Worm (Caenorhabditis elegans) whole organism, early embryonic: ENCODE results near the gene ifd-2.

Source experiments
- B0310.2 ChIP-seq: sonication (generic microtip); optimal IDR thresholded peaks from 2 replicates; lab custom pipeline; 2016; ENCODE audit warnings: mild to moderate bottlenecking, missing genetic modification characterization, missing compliant biosample characterization
- F13C5.2 ChIP-seq: sonication (generic microtip); optimal IDR thresholded peaks from 2 replicates; lab custom pipeline; 2017; ENCODE audit warnings: mild to moderate bottlenecking, missing genetic modification characterization, inconsistent platforms, missing compliant biosample characterization
- aly-1 ChIP-seq: sonication (generic microtip); optimal IDR thresholded peaks from 2 replicates; lab custom pipeline; 2016; ENCODE audit warnings: missing genetic modification characterization, missing compliant biosample characterization
- ama-1 ChIP-seq: fragments of 150-350 bp; optimal IDR thresholded peaks from 2 replicates; lab custom pipeline; 2014
- ceh-36 ChIP-seq: sonication (generic microtip); optimal IDR thresholded peaks from 2 replicates; lab custom pipeline; 2016; ENCODE audit warnings: missing genetic modification characterization, inconsistent platforms, missing compliant biosample characterization
- flt-1 ChIP-seq: fragments of 200-800 bp; sonication (Bioruptor generic); IDR thresholded peaks from 2 replicates; pipeline ENCODE4 v1.3.6; 2022; ENCODE audit warnings: missing genetic modification characterization, missing compliant biosample characterization
- hmg-4 ChIP-seq: fragments of 200-800 bp; sonication (Bioruptor generic); optimal IDR thresholded peaks from 2 replicates; lab custom pipeline; 2018; ENCODE audit warnings: mild to moderate bottlenecking, missing genetic modification characterization, missing compliant biosample characterization
- pes-1 ChIP-seq: fragments of 200-800 bp; sonication (Bioruptor generic); IDR thresholded peaks from 2 replicates; pipeline ENCODE4 v1.3.6; 2022; ENCODE audit warnings: missing genetic modification reagents, missing genetic modification characterization, missing compliant biosample characterization
- scrt-1 ChIP-seq: fragments of 200-800 bp; sonication (Bioruptor generic); IDR thresholded peaks from 2 replicates; pipeline ENCODE4 v1.3.6; 2022; ENCODE audit warnings: missing genetic modification characterization, missing compliant biosample characterization
- tbx-11 ChIP-seq: fragments of 200-800 bp; sonication (Bioruptor generic); IDR thresholded peaks from 2 replicates; pipeline ENCODE4 v1.3.6; 2022; ENCODE audit warnings: missing genetic modification characterization, missing compliant biosample characterization
- tbx-37 ChIP-seq: fragments of 200-800 bp; sonication (Bioruptor generic); conservative IDR thresholded peaks from 2 replicates; pipeline ENCODE4 v1.3.6; 2022; ENCODE audit warnings: missing genetic modification reagents, missing genetic modification characterization, missing compliant biosample characterization
- tra-4 ChIP-seq: sonication (generic microtip); optimal IDR thresholded peaks from 2 replicates; lab custom pipeline; 2017; ENCODE audit warnings: missing genetic modification characterization, missing compliant biosample characterization

- TF ChIP-seq ama-1 (lab: Kevin White, UChicago), result no peak
- no peak for TF ChIP-seq B0310.2 (tag; lab: Kevin White, UChicago)
- TF ChIP-seq aly-1 (tag; lab: Kevin White, UChicago), result no peak
- no peak for TF ChIP-seq tbx-37 (GFP tag; lab: Robert Waterston, UW)
- TF ChIP-seq ceh-36 (tag; lab: Kevin White, UChicago), result no peak
- no peak for TF ChIP-seq tra-4
- TF ChIP-seq flt-1, result no peak
- no peak for TF ChIP-seq pes-1 (GFP tag; lab: Robert Waterston, UW)
- no peak for TF ChIP-seq scrt-1 (GFP tag; lab: Robert Waterston, UW)
- TF ChIP-seq hmg-4 (GFP tag; lab: Kevin White, UChicago), result no peak
- TF ChIP-seq F13C5.2 (tag; lab: Kevin White, UChicago), result no peak
- no peak for TF ChIP-seq tbx-11 (GFP tag; lab: Robert Waterston, UW)
Measured at ce11 chrX:802478-802877, 13.3 kb downstream of the ifd-2 start, which contains the start of gene gtr-1.
